Fruit fly (Drosophila melanogaster): ENCODE measurements around the gene CG33514.

DNA sequence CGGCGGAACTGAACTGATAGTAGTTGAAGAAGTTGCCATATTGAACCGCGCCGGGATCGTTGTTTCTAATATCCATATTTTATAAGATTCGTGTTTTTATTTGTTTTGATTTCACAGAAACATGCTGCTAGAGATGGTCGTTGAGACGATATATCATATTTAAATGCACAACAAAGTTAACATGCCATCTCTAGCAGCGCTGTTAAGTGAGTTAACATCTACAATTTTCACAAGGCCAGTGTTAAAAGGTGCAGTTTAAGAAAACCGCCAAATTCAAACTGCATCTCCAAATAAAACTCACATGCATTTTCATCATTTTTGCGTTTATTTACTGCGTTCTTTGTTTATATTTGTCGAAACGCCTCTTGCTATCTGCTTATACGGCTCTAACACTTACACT, 2.1 kb downstream of the CG33514 start, which contains the start of gene CG11342:
- TF ChIP-seq h (optimal IDR thresholded peaks at IDR 0.05), result no peak
- no peak for TF ChIP-seq psq (optimal IDR thresholded peaks at IDR 0.05)
- TF ChIP-seq insv (optimal IDR thresholded peaks at IDR 0.05), result no peak
- TF ChIP-seq Myc (optimal IDR thresholded peaks at IDR 0.05), result no peak
